Worm (Caenorhabditis elegans): ENCODE measurements around the gene sfxn-1.2.

The sfxn-1.2 gene

ce11 chrII:11202581-11203271, 16.9 kb downstream of the sfxn-1.2 start, which contains the start of gene srap-1:
Gene srap-1, plus strand, starts transcription at chrII:11203221.
- TF ChIP-seq nhr-179 (tag; optimal IDR thresholded peaks at IDR 0.05) (no peak), ztf-18 (tag; optimal IDR thresholded peaks at IDR 0.05) (no peak), gei-17 (GFP tag; optimal IDR thresholded peaks at IDR 0.05) (no peak), egl-44 (GFP tag; IDR thresholded peaks at IDR 0.05) (no peak), hsf-1 (GFP tag; IDR thresholded peaks at IDR 0.05) (no peak), ceh-58 (GFP tag; IDR thresholded peaks at IDR 0.05) (no peak), ztf-22 (GFP tag; optimal IDR thresholded peaks at IDR 0.05) (no peak), F55B11.4 (tag; optimal IDR thresholded peaks at IDR 0.05; ENCODE audit: borderline replicate concordance, insufficient read depth) (no peak), T26A5.8 (tag; optimal IDR thresholded peaks at IDR 0.05) (no peak), F57A8.1 (GFP tag; optimal IDR thresholded peaks at IDR 0.05) (no peak), egrh-3 (GFP tag; IDR thresholded peaks at IDR 0.05) (no peak), D2030.7 (GFP tag; IDR thresholded peaks at IDR 0.05) (no peak), snpc-1.1 (tag; optimal IDR thresholded peaks at IDR 0.05; ENCODE audit: insufficient read depth) (no peak), zim-3 (tag; optimal IDR thresholded peaks at IDR 0.05) (no peak), F23B12.7 (tag; optimal IDR thresholded peaks at IDR 0.05; ENCODE audit: insufficient read depth) (no peak), ceh-79 (tag; optimal IDR thresholded peaks at IDR 0.05) (no peak), F33H1.4 (GFP tag; IDR thresholded peaks at IDR 0.05) (no peak), madf-10 (tag; optimal IDR thresholded peaks at IDR 0.05) (no peak), nfya-2 (GFP tag; IDR thresholded peaks at IDR 0.05) (no peak)

ce11 chrII:11204731-11205130, 18.9 kb downstream of the sfxn-1.2 start:
- TF ChIP-seq tlf-1 (GFP tag; optimal IDR thresholded peaks at IDR 0.05) (no peak), ztf-22 (GFP tag; optimal IDR thresholded peaks at IDR 0.05) (no peak), lin-40 (tag; optimal IDR thresholded peaks at IDR 0.05) (no peak), dox-1 (GFP tag; IDR thresholded peaks at IDR 0.05) (no peak), F57A8.1 (GFP tag; optimal IDR thresholded peaks at IDR 0.05) (no peak), Y95B8A.8 (GFP tag; IDR thresholded peaks at IDR 0.05) (no peak), nhr-90 (tag; optimal IDR thresholded peaks at IDR 0.05) (no peak)

- no peak for TF ChIP-seq ztf-28 (GFP tag; IDR thresholded peaks at IDR 0.05)
- no peak for TF ChIP-seq unc-130 (GFP tag; optimal IDR thresholded peaks at IDR 0.05)
- no peak for TF ChIP-seq attf-5 (GFP tag; optimal IDR thresholded peaks at IDR 0.05)
- TF ChIP-seq aptf-3 (GFP tag; IDR thresholded peaks at IDR 0.05) = no peak
These were observed 20.0 kb downstream of the sfxn-1.2 start for ce11 chrII:11205783-11206182.

- TF ChIP-seq aptf-2 (GFP tag; conservative IDR thresholded peaks at IDR 0.05) (peak; percentile 46; the same call in 1 of the 2 replicates), F39B2.1 (GFP tag; IDR thresholded peaks at IDR 0.05) (0 out of 2 replicates have a peak, but pooled peaks have one; percentile 41), ceh-58 (GFP tag; IDR thresholded peaks at IDR 0.05) (0 out of 2 replicates have a peak, but pooled peaks have one; percentile 87), egrh-3 (GFP tag; IDR thresholded peaks at IDR 0.05) (peak; percentile 71; the same call in 1 of the 2 replicates)
These were observed 25.8 kb downstream of the sfxn-1.2 start for ce11 chrII:11211661-11212060.

- TF ChIP-seq egrh-3 (GFP tag; IDR thresholded peaks at IDR 0.05) (peak; percentile 21; the same call in 1 of the 2 replicates), zfh-2 (GFP tag; conservative IDR thresholded peaks at IDR 0.05) (peak; percentile 74), hmg-1.2 (GFP tag; IDR thresholded peaks at IDR 0.05) (no peak), ceh-27 (GFP tag; optimal IDR thresholded peaks at IDR 0.05) (no peak), tbp1 (GFP tag; optimal IDR thresholded peaks at IDR 0.05) (no peak)
These were observed 36.0 kb downstream of the sfxn-1.2 start, which contains the start of gene plpr-1 for ce11 chrII:11221771-11222355. Gene plpr-1, plus strand, starts transcription at chrII:11222305.

All from whole organism, young adult.